Worm (Caenorhabditis elegans) whole organism, young adult: ENCODE data around the gene srd-35.

Experiments
- B0019.2 ChIP-seq: fragments of 200-800 bp; sonication (Bioruptor generic); conservative IDR thresholded peaks from 2 replicates; pipeline ENCODE4 v1.3.6; 2022; ENCODE audit warnings: missing genetic modification reagents, missing genetic modification characterization, missing compliant biosample characterization
- aptf-2 ChIP-seq: fragments of 200-800 bp; sonication (Bioruptor generic); conservative IDR thresholded peaks from 2 replicates; pipeline ENCODE4 v1.3.6; 2022; ENCODE audit warnings: missing genetic modification reagents, missing genetic modification characterization, missing compliant biosample characterization
- ceh-79 ChIP-seq: sonication (generic microtip); optimal IDR thresholded peaks from 2 replicates; lab custom pipeline; 2017; ENCODE audit warnings: mild to moderate bottlenecking, missing genetic modification characterization, missing compliant biosample characterization
- dpl-1 ChIP-seq: fragments of 150-350 bp; optimal IDR thresholded peaks from 2 replicates; lab custom pipeline; 2014; ENCODE audit warnings: missing biosample characterization, missing genetic modification reagents, missing genetic modification characterization
- lin-40 ChIP-seq: sonication (generic microtip); optimal IDR thresholded peaks from 2 replicates; lab custom pipeline; 2016; ENCODE audit warnings: missing genetic modification characterization, mild to moderate bottlenecking, missing compliant biosample characterization, missing genotype, missing genetic modification reagents
- nfya-1 ChIP-seq: sonication (generic microtip); optimal IDR thresholded peaks from 2 replicates; lab custom pipeline; 2017; ENCODE audit warnings: antibody characterized with exemption, missing compliant biosample characterization, missing genetic modification characterization, borderline replicate concordance; ENCODE audit not compliant: insufficient read depth
- tbp1 ChIP-seq: fragments of 200-800 bp; sonication (Bioruptor generic); optimal IDR thresholded peaks from 2 replicates; lab custom pipeline; 2018; ENCODE audit warnings: mild to moderate bottlenecking, missing genetic modification characterization, missing compliant biosample characterization

DNA sequence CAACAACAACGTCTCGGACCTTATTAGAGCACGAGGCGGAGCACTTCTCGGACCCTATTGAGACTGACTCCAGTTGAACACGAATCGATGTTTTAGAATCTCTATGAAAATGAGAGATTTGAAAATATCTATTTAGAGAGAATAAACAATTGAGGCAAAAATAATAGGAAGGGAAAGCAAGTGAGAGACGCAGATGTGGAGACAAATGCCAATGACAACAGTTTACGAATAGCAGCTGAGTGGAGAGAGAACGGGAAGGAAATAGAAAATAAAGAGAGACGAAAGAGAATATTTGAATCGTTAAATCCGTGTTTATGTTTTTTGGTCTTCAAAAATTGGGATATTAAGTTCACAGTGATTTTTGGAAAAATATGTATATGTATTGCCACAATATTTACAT is 45.7 kb downstream of the srd-35 start:
- TF ChIP-seq lin-40 (tag; lab: Kevin White, UChicago) (no peak), tbp1 (GFP tag; lab: Kevin White, UChicago) (no peak), B0019.2 (GFP tag; lab: Robert Waterston, UW) (no peak), ceh-79 (tag; lab: Kevin White, UChicago) (no peak), dpl-1 (GFP tag; lab: Kevin White, UChicago) (no peak), nfya-1 (no peak), aptf-2 (GFP tag; lab: Robert Waterston, UW) (no peak)
